Fruit fly (Drosophila melanogaster) whole organism, embryonic: ENCODE results near the gene Rchy1.
A peak's percentile ranks its signal among the peaks of the same experiment; 100 is the strongest.

ENCODE experiments used
- Bgb ChIP-seq: fragments of 200-800 bp; sonication (Bioruptor generic); IDR thresholded peaks from 2 replicates; pipeline ENCODE4 v1.3.6; 2022; ENCODE audit warnings: missing biosample characterization, missing genetic modification characterization; ENCODE audit not compliant: partially characterized antibody
- Blimp-1 ChIP-seq: fragments of 200-800 bp; sonication (Bioruptor generic); optimal IDR thresholded peaks from 3 replicates; lab custom pipeline; 2018; ENCODE audit warnings: missing biosample characterization, missing genetic modification characterization, mild to moderate bottlenecking, moderate library complexity, missing genetic modification reagents
- BtbVII ChIP-seq: fragments of 200-800 bp; sonication (Bioruptor generic); optimal IDR thresholded peaks from 3 replicates; lab custom pipeline; 2017; ENCODE audit warnings: missing biosample characterization, mild to moderate bottlenecking, missing genetic modification characterization
- CG1233 ChIP-seq: fragments of 200-800 bp; sonication (Bioruptor generic); optimal IDR thresholded peaks from 4 replicates; lab custom pipeline; 2018; ENCODE audit warnings: missing biosample characterization, mild to moderate bottlenecking, missing genetic modification characterization
- CG14667 ChIP-seq: fragments of 200-800 bp; sonication (Bioruptor generic); IDR thresholded peaks from 2 replicates; pipeline ENCODE4 v1.3.6; 2022; ENCODE audit warnings: missing biosample characterization, missing genetic modification characterization
- CG15011 ChIP-seq: fragments of 200-800 bp; sonication (Bioruptor generic); optimal IDR thresholded peaks from 3 replicates; lab custom pipeline; 2018; ENCODE audit warnings: missing biosample characterization, mild to moderate bottlenecking, missing genetic modification characterization
- CG17361 ChIP-seq: fragments of 200-800 bp; sonication (Bioruptor generic); IDR thresholded peaks from 3 replicates; pipeline ENCODE4 v1.3.6; 2022; ENCODE audit warnings: missing biosample characterization, missing genetic modification characterization
- CG18262 ChIP-seq: fragments of 200-800 bp; optimal IDR thresholded peaks from 3 replicates; lab custom pipeline; 2019; ENCODE audit warnings: missing biosample characterization, mild to moderate bottlenecking, missing genetic modification characterization, moderate library complexity
- CG18619 ChIP-seq: fragments of 200-800 bp; sonication (Bioruptor generic); optimal IDR thresholded peaks from 3 replicates; lab custom pipeline; 2017; ENCODE audit warnings: missing biosample characterization, mild to moderate bottlenecking, missing genetic modification characterization
- CG30403 ChIP-seq: fragments of 200-800 bp; sonication (Bioruptor generic); optimal IDR thresholded peaks from 3 replicates; lab custom pipeline; 2016; ENCODE audit warnings: missing biosample characterization, missing genetic modification characterization
- CG31388 ChIP-seq: fragments of 200-800 bp; sonication (Bioruptor generic); optimal IDR thresholded peaks from 2 replicates; lab custom pipeline; 2016; ENCODE audit warnings: missing biosample characterization, missing genetic modification characterization
- CG3163 ChIP-seq: fragments of 200-800 bp; sonication (Bioruptor generic); optimal IDR thresholded peaks from 3 replicates; lab custom pipeline; 2016; ENCODE audit warnings: missing biosample characterization, missing genetic modification characterization
- CG4707 ChIP-seq: fragments of 200-800 bp; sonication (Bioruptor generic); optimal IDR thresholded peaks from 2 replicates; lab custom pipeline; 2018; ENCODE audit warnings: missing biosample characterization, mild to moderate bottlenecking, missing genetic modification characterization, moderate library complexity
- CG5245 ChIP-seq: fragments of 200-800 bp; sonication (Bioruptor generic); optimal IDR thresholded peaks from 3 replicates; lab custom pipeline; 2016; ENCODE audit warnings: missing biosample characterization, missing genetic modification characterization
- CG5953 ChIP-seq: fragments of 200-800 bp; sonication (Bioruptor generic); IDR thresholded peaks from 2 replicates; pipeline ENCODE4 v1.3.6; 2022; ENCODE audit warnings: missing biosample characterization, missing genetic modification characterization
- CG7372 ChIP-seq: fragments of 200-800 bp; sonication (Bioruptor generic); IDR thresholded peaks from 2 replicates; pipeline ENCODE4 v1.3.6; 2022; ENCODE audit warnings: missing biosample characterization, missing genetic modification characterization
- CG7839 ChIP-seq: fragments of 200-800 bp; sonication (Bioruptor generic); optimal IDR thresholded peaks from 3 replicates; lab custom pipeline; 2018; ENCODE audit warnings: missing biosample characterization, mild to moderate bottlenecking, missing genetic modification characterization, moderate library complexity
- CG7963 ChIP-seq: fragments of 200-800 bp; sonication (Bioruptor generic); IDR thresholded peaks from 3 replicates; pipeline ENCODE4 v1.3.6; 2022; ENCODE audit warnings: missing biosample characterization, missing genetic modification characterization; ENCODE audit not compliant: partially characterized antibody
- CG8944 ChIP-seq: fragments of 200-800 bp; sonication (Bioruptor generic); optimal IDR thresholded peaks from 3 replicates; lab custom pipeline; 2016; ENCODE audit warnings: missing biosample characterization, missing genetic modification characterization
- Chrac-16 ChIP-seq: fragments of 200-800 bp; sonication (Bioruptor generic); optimal IDR thresholded peaks from 3 replicates; lab custom pipeline; 2016; ENCODE audit warnings: missing biosample characterization, missing genetic modification characterization
- Deaf1 ChIP-seq: fragments of 200-800 bp; optimal IDR thresholded peaks from 3 replicates; lab custom pipeline; 2019; ENCODE audit warnings: missing biosample characterization, mild to moderate bottlenecking, missing genetic modification characterization, moderate library complexity
- Hey ChIP-seq: fragments of 200-800 bp; sonication (Bioruptor generic); optimal IDR thresholded peaks from 3 replicates; lab custom pipeline; 2018; ENCODE audit warnings: missing biosample characterization, mild to moderate bottlenecking, missing genetic modification characterization
- Hr3 ChIP-seq: fragments of 200-800 bp; sonication (Bioruptor generic); optimal IDR thresholded peaks from 3 replicates; lab custom pipeline; 2016; ENCODE audit warnings: missing biosample characterization, missing genetic modification characterization
- Hr51 ChIP-seq, 2 experiments: fragments of 200-800 bp; sonication (Bioruptor generic); optimal IDR thresholded peaks; 2 replicates in 1 of 2; 3 replicates in 1 of 2; lab custom pipeline; 2016 to 2018; ENCODE audit warnings: missing biosample characterization in 2 of 2, missing genetic modification characterization in 2 of 2, mild to moderate bottlenecking in 1 of 2, moderate library complexity in 1 of 2
- Myb ChIP-seq: fragments of 200-800 bp; sonication (Bioruptor generic); optimal IDR thresholded peaks from 2 replicates; lab custom pipeline; 2016; ENCODE audit warnings: missing biosample characterization, missing genetic modification characterization
- Nf-YA ChIP-seq: fragments of 200-800 bp; sonication (Bioruptor generic); IDR thresholded peaks from 2 replicates; pipeline ENCODE4 v1.3.6; 2022; ENCODE audit warnings: missing biosample characterization, missing genetic modification characterization
- Usf ChIP-seq: fragments of 200-800 bp; sonication (Bioruptor generic); optimal IDR thresholded peaks from 2 replicates; lab custom pipeline; 2017; ENCODE audit warnings: missing genotype, missing biosample characterization, missing genetic modification characterization
- Xbp1 ChIP-seq: fragments of 200-800 bp; sonication (Bioruptor generic); optimal IDR thresholded peaks from 3 replicates; lab custom pipeline; 2016; ENCODE audit warnings: missing biosample characterization, mild to moderate bottlenecking, missing genetic modification characterization
- YL-1 ChIP-seq: fragments of 200-800 bp; sonication (Bioruptor generic); optimal IDR thresholded peaks from 3 replicates; lab custom pipeline; 2017; ENCODE audit warnings: missing biosample characterization, mild to moderate bottlenecking, missing genetic modification characterization
- bbx ChIP-seq: fragments of 200-800 bp; sonication (Bioruptor generic); IDR thresholded peaks from 2 replicates; pipeline ENCODE4 v1.3.6; 2022; ENCODE audit warnings: missing biosample characterization, missing genetic modification characterization; ENCODE audit not compliant: partially characterized antibody
- danr ChIP-seq: fragments of 200-800 bp; sonication (Bioruptor generic); IDR thresholded peaks from 2 replicates; pipeline ENCODE4 v1.3.6; 2022; ENCODE audit warnings: missing biosample characterization, missing genetic modification characterization
- dm ChIP-seq: fragments of 200-800 bp; sonication (Bioruptor generic); optimal IDR thresholded peaks from 3 replicates; lab custom pipeline; 2016; ENCODE audit warnings: missing biosample characterization, missing genetic modification characterization
- dpn ChIP-seq, 2 experiments: fragments of 200-800 bp; sonication (Bioruptor generic); optimal IDR thresholded peaks; 3 replicates each; lab custom pipeline; 2016; ENCODE audit warnings: missing biosample characterization in 2 of 2, missing genetic modification characterization in 2 of 2
- hb ChIP-seq: fragments of 200-800 bp; sonication (Bioruptor generic); IDR thresholded peaks from 3 replicates; pipeline ENCODE4 v1.3.6; 2022; ENCODE audit warnings: missing biosample characterization, missing genetic modification characterization; ENCODE audit not compliant: partially characterized antibody
- ind ChIP-seq: fragments of 200-800 bp; sonication (Bioruptor generic); optimal IDR thresholded peaks from 3 replicates; lab custom pipeline; 2016; ENCODE audit warnings: missing biosample characterization, missing genetic modification characterization
- inv ChIP-seq: fragments of 200-800 bp; sonication (Bioruptor generic); IDR thresholded peaks from 2 replicates; pipeline ENCODE4 v1.3.6; 2022; ENCODE audit warnings: missing biosample characterization, missing genetic modification characterization; ENCODE audit not compliant: partially characterized antibody
- jumu ChIP-seq: fragments of 200-800 bp; sonication (Bioruptor generic); optimal IDR thresholded peaks from 3 replicates; lab custom pipeline; 2016; ENCODE audit warnings: missing biosample characterization, missing genetic modification characterization
- kah ChIP-seq: fragments of 200-800 bp; sonication (Bioruptor generic); optimal IDR thresholded peaks from 2 replicates; lab custom pipeline; 2018; ENCODE audit warnings: missing biosample characterization, mild to moderate bottlenecking, missing genetic modification characterization
- kni ChIP-seq: fragments of 200-800 bp; sonication (Bioruptor generic); optimal IDR thresholded peaks from 3 replicates; lab custom pipeline; 2017; ENCODE audit warnings: mild to moderate bottlenecking, missing biosample characterization, missing genetic modification reagents, missing genetic modification characterization
- mam ChIP-seq: fragments of 200-800 bp; sonication (Bioruptor generic); optimal IDR thresholded peaks from 3 replicates; lab custom pipeline; 2016; ENCODE audit warnings: missing biosample characterization, missing genetic modification characterization
- mirr ChIP-seq: fragments of 200-800 bp; sonication (Bioruptor generic); optimal IDR thresholded peaks from 3 replicates; lab custom pipeline; 2018; ENCODE audit warnings: missing biosample characterization, mild to moderate bottlenecking, missing genetic modification characterization
- odd ChIP-seq: fragments of 200-800 bp; sonication (Bioruptor generic); optimal IDR thresholded peaks from 2 replicates; lab custom pipeline; 2017; ENCODE audit warnings: missing biosample characterization, mild to moderate bottlenecking, missing genetic modification characterization
- otp ChIP-seq: fragments of 200-800 bp; sonication (Bioruptor generic); IDR thresholded peaks from 3 replicates; pipeline ENCODE4, ENCODE4 v1.3.6; 2022; ENCODE audit warnings: missing biosample characterization, missing genetic modification characterization
- pfk ChIP-seq: fragments of 200-800 bp; sonication (Bioruptor generic); optimal IDR thresholded peaks from 2 replicates; lab custom pipeline; 2018; ENCODE audit warnings: missing biosample characterization, mild to moderate bottlenecking, missing genetic modification characterization, moderate library complexity
- psq ChIP-seq: fragments of 200-800 bp; sonication (Bioruptor generic); optimal IDR thresholded peaks from 2 replicates; lab custom pipeline; 2017; ENCODE audit warnings: missing biosample characterization, missing genetic modification characterization
- ro ChIP-seq: fragments of 200-800 bp; sonication (Bioruptor generic); IDR thresholded peaks from 2 replicates; pipeline ENCODE4 v1.3.6; 2022; ENCODE audit warnings: missing biosample characterization, missing genetic modification characterization
- slp2 ChIP-seq: fragments of 200-800 bp; sonication (Bioruptor generic); optimal IDR thresholded peaks from 2 replicates; lab custom pipeline; 2016; ENCODE audit warnings: missing biosample characterization, missing genetic modification characterization
- tap ChIP-seq: fragments of 200-800 bp; optimal IDR thresholded peaks from 3 replicates; lab custom pipeline; 2019; ENCODE audit warnings: missing biosample characterization, mild to moderate bottlenecking, missing genetic modification characterization, moderate library complexity
- trh ChIP-seq: fragments of 200-800 bp; sonication (Bioruptor generic); optimal IDR thresholded peaks from 2 replicates; lab custom pipeline; 2016; ENCODE audit warnings: missing biosample characterization, missing genetic modification characterization
- twi ChIP-seq: fragments of 200-800 bp; optimal IDR thresholded peaks from 2 replicates; lab custom pipeline; 2019; ENCODE audit warnings: missing biosample characterization, mild to moderate bottlenecking, missing genetic modification characterization, moderate library complexity

The Rchy1 gene

dm6 chr2L:6479226-6479906 is 13.9 kb upstream of the Rchy1 start (continued):
- TF ChIP-seq Hr3 (GFP tag; lab: Kevin White, UChicago) (no peak), CG18262 (tag; lab: Kevin White, UChicago) (peak; percentile 11), CG17361 (peak; percentile 9; the same call in 1 of the 3 replicates), kni (GFP tag; lab: Kevin White, UChicago) (peak; percentile 70), odd (GFP tag; lab: Kevin White, UChicago) (peak; percentile 28), trh (GFP tag; lab: Kevin White, UChicago) (no peak), CG31388 (GFP tag; lab: Kevin White, UChicago) (no peak), CG7839 (no peak), CG5245 (no peak), CG15011 (GFP tag; lab: Kevin White, UChicago) (peak; percentile 34), pfk (GFP tag; lab: Kevin White, UChicago) (peak; percentile 67), Xbp1 (peak; percentile 27), Chrac-16 (peak; percentile 2), jumu (no peak), psq (GFP tag; lab: Kevin White, UChicago) (no peak), hb (GFP tag; lab: Robert Waterston, UW) (no peak), YL-1 (GFP tag; lab: Kevin White, UChicago) (peak; percentile 78), CG30403 (GFP tag; lab: Kevin White, UChicago) (peak; percentile 18), mirr (GFP tag; lab: Kevin White, UChicago) (peak; percentile 88), inv (GFP tag; lab: Robert Waterston, UW) (no peak), CG3163 (GFP tag; lab: Kevin White, UChicago) (no peak), Blimp-1 (GFP tag; lab: Kevin White, UChicago) (peak; percentile 51), slp2 (GFP tag; lab: Kevin White, UChicago) (no peak), ind (GFP tag; lab: Kevin White, UChicago) (peak; percentile 9), Hey (tag; lab: Kevin White, UChicago) (peak; percentile 41), CG1233 (GFP tag; lab: Kevin White, UChicago) (peak; percentile 63), mam (GFP tag; lab: Kevin White, UChicago) (no peak), CG14667 (GFP tag; lab: Robert Waterston, UW) (no peak), Usf (GFP tag; lab: Kevin White, UChicago) (no peak), CG5953 (GFP tag; lab: Robert Waterston, UW) (no peak), bbx (0 out of 2 replicates have a peak, but pooled peaks have one; percentile 33), danr (GFP tag; lab: Robert Waterston, UW) (no peak), tap (tag; lab: Kevin White, UChicago) (peak; percentile 55), dpn (GFP tag; optimal IDR thresholded peaks at IDR 0.05; lab: Kevin White, UChicago) (no peak), Hr51 (GFP tag; optimal IDR thresholded peaks at IDR 0.05; lab: Kevin White, UChicago) (no peak), dm (GFP tag; lab: Kevin White, UChicago) (peak; percentile 14), CG7372 (GFP tag; lab: Robert Waterston, UW) (no peak), Nf-YA (GFP tag; lab: Robert Waterston, UW) (no peak), ro (no peak), CG18619 (peak; percentile 34), BtbVII (GFP tag; lab: Kevin White, UChicago) (peak; percentile 74), Myb (no peak), Deaf1 (tag; lab: Kevin White, UChicago) (peak; percentile 100), Bgb (GFP tag; lab: Robert Waterston, UW) (no peak; the same call in 1 of the 2 replicates), CG8944 (no peak), kah (GFP tag; lab: Kevin White, UChicago) (peak; percentile 91), CG4707 (GFP tag; lab: Kevin White, UChicago) (peak; percentile 49), CG7963 (no peak), twi (tag; lab: Kevin White, UChicago) (peak; percentile 2), otp (no peak)
